Fruit fly (Drosophila melanogaster) whole organism, embryonic: ENCODE measurements around the gene CG6431.

ENCODE experiments used
- ATbp ChIP-seq: fragments of 200-800 bp; sonication (Bioruptor generic); optimal IDR thresholded peaks from 2 replicates; lab custom pipeline; 2017; ENCODE audit warnings: missing biosample characterization, mild to moderate bottlenecking, missing genetic modification characterization, missing genetic modification reagents
- BtbVII ChIP-seq: fragments of 200-800 bp; sonication (Bioruptor generic); optimal IDR thresholded peaks from 3 replicates; lab custom pipeline; 2017; ENCODE audit warnings: missing biosample characterization, mild to moderate bottlenecking, missing genetic modification characterization
- CG10565 ChIP-seq: fragments of 200-800 bp; sonication (Bioruptor generic); optimal IDR thresholded peaks from 3 replicates; lab custom pipeline; 2016; ENCODE audit warnings: missing biosample characterization, mild to moderate bottlenecking, missing genetic modification characterization
- CG11695 ChIP-seq: fragments of 200-800 bp; sonication (Bioruptor generic); IDR thresholded peaks from 3 replicates; pipeline ENCODE4 v1.3.6; 2022; ENCODE audit warnings: missing biosample characterization, missing genetic modification characterization
- CG12299 ChIP-seq: fragments of 200-800 bp; sonication (Bioruptor generic); optimal IDR thresholded peaks from 2 replicates; lab custom pipeline; 2018; ENCODE audit warnings: missing biosample characterization, mild to moderate bottlenecking, missing genetic modification characterization
- CG13424 ChIP-seq: fragments of 200-800 bp; sonication (Bioruptor generic); optimal IDR thresholded peaks from 2 replicates; lab custom pipeline; 2019; ENCODE audit warnings: missing biosample characterization, mild to moderate bottlenecking, missing genetic modification characterization, moderate library complexity
- CG15601 ChIP-seq: fragments of 200-800 bp; sonication (Bioruptor generic); optimal IDR thresholded peaks from 3 replicates; lab custom pipeline; 2019; ENCODE audit warnings: missing biosample characterization, mild to moderate bottlenecking, missing genetic modification characterization, moderate library complexity
- CG17361 ChIP-seq: fragments of 200-800 bp; sonication (Bioruptor generic); IDR thresholded peaks from 3 replicates; pipeline ENCODE4 v1.3.6; 2022; ENCODE audit warnings: missing biosample characterization, missing genetic modification characterization
- CG2678 ChIP-seq: fragments of 200-800 bp; sonication (Bioruptor generic); optimal IDR thresholded peaks from 3 replicates; lab custom pipeline; 2019; ENCODE audit warnings: missing biosample characterization, mild to moderate bottlenecking, missing genetic modification characterization, moderate library complexity
- CG32772 ChIP-seq: fragments of 200-800 bp; sonication (Bioruptor generic); IDR thresholded peaks from 2 replicates; pipeline ENCODE4 v1.3.6; 2022; ENCODE audit warnings: missing biosample characterization, missing genetic modification characterization
- CG6854 ChIP-seq: fragments of 200-800 bp; sonication (Bioruptor generic); optimal IDR thresholded peaks from 3 replicates; lab custom pipeline; 2017; ENCODE audit warnings: missing biosample characterization, mild to moderate bottlenecking, missing genetic modification characterization
- CG7372 ChIP-seq: fragments of 200-800 bp; sonication (Bioruptor generic); IDR thresholded peaks from 2 replicates; pipeline ENCODE4 v1.3.6; 2022; ENCODE audit warnings: missing biosample characterization, missing genetic modification characterization
- CG7556 ChIP-seq: fragments of 200-800 bp; sonication (Bioruptor generic); optimal IDR thresholded peaks from 2 replicates; lab custom pipeline; 2017; ENCODE audit warnings: missing biosample characterization, mild to moderate bottlenecking, missing genetic modification characterization
- CG7839 ChIP-seq: fragments of 200-800 bp; sonication (Bioruptor generic); optimal IDR thresholded peaks from 3 replicates; lab custom pipeline; 2018; ENCODE audit warnings: missing biosample characterization, mild to moderate bottlenecking, missing genetic modification characterization, moderate library complexity
- CG9437 ChIP-seq: fragments of 200-800 bp; sonication (Bioruptor generic); optimal IDR thresholded peaks from 2 replicates; lab custom pipeline; 2018; ENCODE audit warnings: missing biosample characterization, mild to moderate bottlenecking, missing genetic modification characterization
- CG9609 ChIP-seq: fragments of 200-800 bp; sonication (Bioruptor generic); optimal IDR thresholded peaks from 3 replicates; lab custom pipeline; 2016; ENCODE audit warnings: missing biosample characterization, missing genetic modification characterization
- CG9817 ChIP-seq: fragments of 200-800 bp; sonication (Bioruptor generic); optimal IDR thresholded peaks from 2 replicates; lab custom pipeline; 2018; ENCODE audit warnings: missing biosample characterization, mild to moderate bottlenecking, missing genetic modification characterization, moderate library complexity
- CG9876 ChIP-seq: fragments of 200-800 bp; sonication (Bioruptor generic); optimal IDR thresholded peaks from 2 replicates; lab custom pipeline; 2016; ENCODE audit warnings: missing biosample characterization, missing genetic modification characterization
- CoRest ChIP-seq: fragments of 200-800 bp; sonication (Bioruptor generic); optimal IDR thresholded peaks from 3 replicates; lab custom pipeline; 2018; ENCODE audit warnings: missing biosample characterization, mild to moderate bottlenecking, missing genetic modification characterization, moderate library complexity
- Dbx ChIP-seq: fragments of 200-800 bp; sonication (Bioruptor generic); IDR thresholded peaks from 3 replicates; pipeline ENCODE4 v1.3.6; 2022; ENCODE audit warnings: missing biosample characterization, missing genetic modification characterization
- Deaf1 ChIP-seq: fragments of 200-800 bp; optimal IDR thresholded peaks from 3 replicates; lab custom pipeline; 2019; ENCODE audit warnings: missing biosample characterization, mild to moderate bottlenecking, missing genetic modification characterization, moderate library complexity
- Dek ChIP-seq: fragments of 200-800 bp; sonication (Bioruptor generic); optimal IDR thresholded peaks from 3 replicates; lab custom pipeline; 2019; ENCODE audit warnings: missing biosample characterization, mild to moderate bottlenecking, missing genetic modification characterization, moderate library complexity
- Dref ChIP-seq: fragments of 200-800 bp; sonication (Bioruptor generic); IDR thresholded peaks from 2 replicates; pipeline ENCODE4 v1.3.6; 2022; ENCODE audit warnings: missing biosample characterization, missing genetic modification characterization
- Eip74EF ChIP-seq, 2 experiments: fragments of 200-800 bp in 1 of 2; fragments of >200 bp in 1 of 2; sonication (Bioruptor generic) in 1 of 2; optimal IDR thresholded peaks; 2 replicates each; lab custom pipeline; 2017 to 2019; ENCODE audit warnings: missing biosample characterization in 2 of 2, missing genetic modification characterization in 2 of 2, mild to moderate bottlenecking in 1 of 2, moderate library complexity in 1 of 2
- Ets97D ChIP-seq: fragments of 200-800 bp; sonication (Bioruptor generic); optimal IDR thresholded peaks from 3 replicates; lab custom pipeline; 2016; ENCODE audit warnings: missing biosample characterization, missing genetic modification characterization
- HLH4C ChIP-seq: fragments of 200-800 bp; sonication (Bioruptor generic); IDR thresholded peaks from 3 replicates; pipeline ENCODE4 v1.3.6; 2022; ENCODE audit warnings: missing biosample characterization, missing genetic modification characterization; ENCODE audit not compliant: partially characterized antibody
- HmgD ChIP-seq: fragments of 200-800 bp; sonication (Bioruptor generic); optimal IDR thresholded peaks from 3 replicates; lab custom pipeline; 2016; ENCODE audit warnings: missing biosample characterization, missing genetic modification characterization
- Med ChIP-seq: fragments of 200-800 bp; sonication (Bioruptor generic); peaks from one replicate; lab custom pipeline; 2016; ENCODE audit warnings: missing biosample characterization, missing genetic modification characterization, mild to moderate bottlenecking, inconsistent platforms, moderate library complexity
- NFAT ChIP-seq: fragments of 200-800 bp; sonication (Bioruptor generic); IDR thresholded peaks from 2 replicates; pipeline ENCODE4 v1.3.6; 2022; ENCODE audit warnings: missing biosample characterization, missing genetic modification characterization
- Neu2 ChIP-seq: fragments of 200-800 bp; sonication (Bioruptor generic); optimal IDR thresholded peaks from 3 replicates; lab custom pipeline; 2016; ENCODE audit warnings: missing biosample characterization, missing genetic modification characterization, borderline replicate concordance
- Nf-YB ChIP-seq: fragments of 200-800 bp; sonication (Bioruptor generic); optimal IDR thresholded peaks from 3 replicates; lab custom pipeline; 2019; ENCODE audit warnings: missing biosample characterization, mild to moderate bottlenecking, missing genetic modification characterization, moderate library complexity
- Oaz ChIP-seq: fragments of 200-800 bp; sonication (Bioruptor generic); IDR thresholded peaks from 2 replicates; pipeline ENCODE4 v1.3.6; 2022; ENCODE audit warnings: missing biosample characterization, missing genetic modification characterization
- ab ChIP-seq: fragments of 200-800 bp; sonication (Bioruptor generic); optimal IDR thresholded peaks from 2 replicates; lab custom pipeline; 2016; ENCODE audit warnings: missing biosample characterization, missing genetic modification characterization
- abd-A ChIP-seq: fragments of 200-800 bp; sonication (Bioruptor generic); optimal IDR thresholded peaks from 3 replicates; lab custom pipeline; 2019; ENCODE audit warnings: missing biosample characterization, mild to moderate bottlenecking, missing genetic modification characterization, moderate library complexity
- ac ChIP-seq: fragments of 200-800 bp; sonication (Bioruptor generic); optimal IDR thresholded peaks from 3 replicates; lab custom pipeline; 2017; ENCODE audit warnings: missing biosample characterization, mild to moderate bottlenecking, missing genetic modification characterization
- ato ChIP-seq: fragments of 200-800 bp; sonication (Bioruptor generic); IDR thresholded peaks from 2 replicates; pipeline ENCODE4 v1.3.6; 2022; ENCODE audit warnings: missing biosample characterization, missing genetic modification characterization; ENCODE audit not compliant: partially characterized antibody
- bowl ChIP-seq: fragments of 200-800 bp; sonication (Bioruptor generic); IDR thresholded peaks from 2 replicates; pipeline ENCODE4 v1.3.6; 2022; ENCODE audit warnings: missing biosample characterization, missing genetic modification characterization
- cwo ChIP-seq: fragments of 200-800 bp; sonication (Bioruptor generic); optimal IDR thresholded peaks from 3 replicates; lab custom pipeline; 2017; ENCODE audit warnings: missing biosample characterization, missing genetic modification characterization, mild to moderate bottlenecking, moderate library complexity, missing genetic modification reagents
- dpn ChIP-seq, 2 experiments: fragments of 200-800 bp; sonication (Bioruptor generic); optimal IDR thresholded peaks; 3 replicates each; lab custom pipeline; 2016; ENCODE audit warnings: missing biosample characterization in 2 of 2, missing genetic modification characterization in 2 of 2
- ind ChIP-seq: fragments of 200-800 bp; sonication (Bioruptor generic); optimal IDR thresholded peaks from 3 replicates; lab custom pipeline; 2016; ENCODE audit warnings: missing biosample characterization, missing genetic modification characterization
- jing ChIP-seq: fragments of 200-800 bp; sonication (Bioruptor generic); optimal IDR thresholded peaks from 2 replicates; lab custom pipeline; 2018; ENCODE audit warnings: missing biosample characterization, mild to moderate bottlenecking, missing genetic modification characterization
- lmd ChIP-seq: fragments of 200-800 bp; sonication (Bioruptor generic); IDR thresholded peaks from 2 replicates; pipeline ENCODE4 v1.3.6; 2022; ENCODE audit warnings: missing biosample characterization, missing genetic modification characterization
- nmo ChIP-seq: fragments of 200-800 bp; sonication (Bioruptor generic); optimal IDR thresholded peaks from 2 replicates; lab custom pipeline; 2018; ENCODE audit warnings: missing biosample characterization, mild to moderate bottlenecking, missing genetic modification characterization, moderate library complexity
- org-1 ChIP-seq: fragments of 200-800 bp; sonication (Bioruptor generic); optimal IDR thresholded peaks from 2 replicates; lab custom pipeline; 2017; ENCODE audit warnings: missing biosample characterization, missing genetic modification characterization
- pzg ChIP-seq: fragments of 200-800 bp; sonication (Bioruptor generic); optimal IDR thresholded peaks from 3 replicates; lab custom pipeline; 2018; ENCODE audit warnings: missing biosample characterization, mild to moderate bottlenecking, missing genetic modification characterization, moderate library complexity
- schlank ChIP-seq: fragments of 200-800 bp; sonication (Bioruptor generic); optimal IDR thresholded peaks from 2 replicates; lab custom pipeline; 2018; ENCODE audit warnings: missing biosample characterization, mild to moderate bottlenecking, missing genetic modification characterization
- slbo ChIP-seq: fragments of 200-800 bp; sonication (Bioruptor generic); IDR thresholded peaks from 2 replicates; pipeline ENCODE4 v1.3.6; 2022; ENCODE audit warnings: missing biosample characterization, missing genetic modification characterization
- ssp ChIP-seq: fragments of 200-800 bp; sonication (Bioruptor generic); IDR thresholded peaks from 2 replicates; pipeline ENCODE4 v1.3.6; 2022; ENCODE audit warnings: missing biosample characterization, missing genetic modification characterization
- zfh2 ChIP-seq: fragments of 200-800 bp; sonication (Bioruptor generic); optimal IDR thresholded peaks from 2 replicates; lab custom pipeline; 2016; ENCODE audit warnings: missing biosample characterization, missing genetic modification characterization

CG6431 gene

dm6 chr2L:10760422-10761166, 36.6 kb downstream of the CG6431 start, which contains the start of gene CG6495 (continued):
- TF ChIP-seq CG9876 (GFP tag; lab: Kevin White, UChicago) (no peak), Nf-YB (GFP tag; lab: Kevin White, UChicago) (peak; percentile 13), Neu2 (GFP tag; lab: Kevin White, UChicago) (no peak), slbo (GFP tag; lab: Robert Waterston, UW) (peak; percentile 61), lmd (GFP tag; lab: Robert Waterston, UW) (peak; percentile 45; the same call in 1 of the 2 replicates), CG17361 (GFP tag; lab: Robert Waterston, UW) (peak; percentile 58; the same call in 2 of the 3 replicates), ato (GFP tag; lab: Robert Waterston, UW) (no peak), CG9437 (GFP tag; lab: Kevin White, UChicago) (peak; percentile 4), cwo (peak; percentile 63), dpn (GFP tag; optimal IDR thresholded peaks at IDR 0.05; lab: Kevin White, UChicago) (peak; percentile 8 to 33), ac (GFP tag; lab: Kevin White, UChicago) (no peak), Dek (tag; lab: Kevin White, UChicago) (peak; percentile 50), CG7839 (tag; lab: Kevin White, UChicago) (peak; percentile 75), CG11695 (GFP tag; lab: Robert Waterston, UW) (peak; percentile 60; the same call in 2 of the 3 replicates), abd-A (tag; lab: Kevin White, UChicago) (peak; percentile 90), CoRest (tag; lab: Kevin White, UChicago) (peak; percentile 65), jing (GFP tag; lab: Kevin White, UChicago) (no peak), Med (GFP tag; lab: Kevin White, UChicago) (peak; percentile 54), Oaz (GFP tag; lab: Robert Waterston, UW) (no peak), HmgD (no peak), nmo (peak; percentile 55), CG15601 (tag; lab: Kevin White, UChicago) (peak; percentile 49), ATbp (GFP tag; lab: Kevin White, UChicago) (peak; percentile 47), ind (GFP tag; lab: Kevin White, UChicago) (peak; percentile 30), NFAT (no peak), ab (no peak), CG7372 (GFP tag; lab: Robert Waterston, UW) (no peak), CG6854 (GFP tag; lab: Kevin White, UChicago) (peak; percentile 54), CG13424 (peak; percentile 71), bowl (GFP tag; lab: Robert Waterston, UW) (no peak), CG7556 (GFP tag; lab: Kevin White, UChicago) (peak; percentile 85), CG9817 (peak; percentile 32), CG9609 (GFP tag; lab: Kevin White, UChicago) (no peak), ssp (GFP tag; lab: Robert Waterston, UW) (peak; percentile 37; the same call in 1 of the 2 replicates), Deaf1 (tag; lab: Kevin White, UChicago) (peak; percentile 69), Eip74EF (GFP tag; optimal IDR thresholded peaks at IDR 0.05; lab: Kevin White, UChicago) (peak in 1 of 2 experiments; percentile 56), CG32772 (GFP tag; lab: Robert Waterston, UW) (no peak), HLH4C (GFP tag; lab: Robert Waterston, UW) (no peak), org-1 (GFP tag; lab: Kevin White, UChicago) (peak; percentile 32), Dref (GFP tag; lab: Robert Waterston, UW) (0 out of 2 replicates have a peak, but pooled peaks have one; percentile 32), Dbx (peak; percentile 67), schlank (no peak), CG12299 (peak; percentile 64), CG2678 (tag; lab: Kevin White, UChicago) (peak; percentile 85), CG10565 (GFP tag; lab: Kevin White, UChicago) (no peak), pzg (GFP tag; lab: Kevin White, UChicago) (peak; percentile 19), BtbVII (GFP tag; lab: Kevin White, UChicago) (peak; percentile 57), zfh2 (GFP tag; lab: Kevin White, UChicago) (no peak), Ets97D (GFP tag; lab: Kevin White, UChicago) (no peak)
